Fruit fly (Drosophila melanogaster): ENCODE data around the gene CG12713.

The CG12713 gene

dm6 chr3L:15834877-15835555 is 2.8 kb downstream of the CG12713 start, which contains the start of gene CG18081 (continued):
- TF ChIP-seq sna (GFP tag; IDR thresholded peaks at IDR 0.05; ENCODE audit: partially characterized antibody) (no peak), CG11456 (GFP tag; IDR thresholded peaks at IDR 0.05) (no peak), CG43689 (GFP tag; IDR thresholded peaks at IDR 0.05) (no peak), Lim3 (GFP tag; IDR thresholded peaks at IDR 0.05) (no peak), Kr (GFP tag; optimal IDR thresholded peaks at IDR 0.05) (no peak), pita (GFP tag; optimal IDR thresholded peaks at IDR 0.05) (peak; percentile 69), CG12942 (GFP tag; optimal IDR thresholded peaks at IDR 0.05) (no peak), CG12391 (tag; optimal IDR thresholded peaks at IDR 0.05) (peak; percentile 2), ci (GFP tag; IDR thresholded peaks at IDR 0.05) (no peak), corto (GFP tag; optimal IDR thresholded peaks at IDR 0.05) (no peak), prd (optimal IDR thresholded peaks at IDR 0.05) (no peak), prd (GFP tag; IDR thresholded peaks at IDR 0.05) (no peak), jigr1 (GFP tag; IDR thresholded peaks at IDR 0.05) (no peak), Rfx (GFP tag; IDR thresholded peaks at IDR 0.05) (no peak), nmo (GFP tag; optimal IDR thresholded peaks at IDR 0.05) (peak; percentile 36), Doc3 (GFP tag; IDR thresholded peaks at IDR 0.05; ENCODE audit: partially characterized antibody) (no peak), fd96Cb (tag; optimal IDR thresholded peaks at IDR 0.05) (no peak), phol (tag; optimal IDR thresholded peaks at IDR 0.05) (peak; percentile 25), CG18619 (GFP tag; optimal IDR thresholded peaks at IDR 0.05) (no peak)

- TF ChIP-seq CG17186 (GFP tag; optimal IDR thresholded peaks at IDR 0.05) (peak; percentile 5), twi (tag; optimal IDR thresholded peaks at IDR 0.05) (peak; percentile 50), luna (GFP tag; optimal IDR thresholded peaks at IDR 0.05) (no peak), CG12299 (tag; optimal IDR thresholded peaks at IDR 0.05) (no peak), chm (GFP tag; IDR thresholded peaks at IDR 0.05) (0 out of 2 replicates have a peak, but pooled peaks have one; percentile 39), CG18619 (GFP tag; optimal IDR thresholded peaks at IDR 0.05) (no peak), CG15011 (GFP tag; optimal IDR thresholded peaks at IDR 0.05) (no peak), sisA (GFP tag; IDR thresholded peaks at IDR 0.05) (no peak), GATAe (GFP tag; conservative IDR thresholded peaks at IDR 0.05) (no peak), gsb-n (tag; optimal IDR thresholded peaks at IDR 0.05) (no peak), caup (GFP tag; optimal IDR thresholded peaks at IDR 0.05; ENCODE audit: severe bottlenecking) (no peak), CG6689 (GFP tag; IDR thresholded peaks at IDR 0.05) (no peak), sug (tag; optimal IDR thresholded peaks at IDR 0.05) (peak; percentile 35), CG8290 (GFP tag; optimal IDR thresholded peaks at IDR 0.05) (peak; percentile 48), CG8290 (tag; optimal IDR thresholded peaks at IDR 0.05) (peak in 1 of 2 experiments; percentile 71), CG8924 (tag; optimal IDR thresholded peaks at IDR 0.05) (peak; percentile 9), E2f2 (GFP tag; IDR thresholded peaks at IDR 0.05) (peak; percentile 44; the same call in 1 of the 2 replicates), Xbp1 (GFP tag; optimal IDR thresholded peaks at IDR 0.05) (peak; percentile 8), zen2 (GFP tag; IDR thresholded peaks at IDR 0.05; ENCODE audit: partially characterized antibody) (no peak), PHDP (tag; optimal IDR thresholded peaks at IDR 0.05) (no peak), chinmo (GFP tag; IDR thresholded peaks at IDR 0.05; ENCODE audit: partially characterized antibody) (no peak), Xrp1 (GFP tag; IDR thresholded peaks at IDR 0.05) (no peak), trem (tag; optimal IDR thresholded peaks at IDR 0.05) (peak; percentile 73), rib (GFP tag; IDR thresholded peaks at IDR 0.05) (no peak), eyg (GFP tag; optimal IDR thresholded peaks at IDR 0.05) (no peak), CG8089 (GFP tag; optimal IDR thresholded peaks at IDR 0.05) (peak; percentile 71), CG6175 (GFP tag; IDR thresholded peaks at IDR 0.05) (no peak), dimm (GFP tag; IDR thresholded peaks at IDR 0.05) (no peak), CG18599 (GFP tag; optimal IDR thresholded peaks at IDR 0.05) (no peak), gem (tag; optimal IDR thresholded peaks at IDR 0.05) (peak; percentile 13), ham (GFP tag; IDR thresholded peaks at IDR 0.05) (no peak), CG6854 (GFP tag; optimal IDR thresholded peaks at IDR 0.05) (no peak), Mrtf (GFP tag; IDR thresholded peaks at IDR 0.05) (no peak)
Measured at dm6 chr3L:15837209-15837608, 4.9 kb downstream of the CG12713 start, which contains the start of gene CG15715. CG15715 (minus strand) TSS chr3L:15837482.

All from whole organism, embryonic.